Worm (Caenorhabditis elegans) whole organism, L2 larva: ENCODE data around the gene Y38C1AA.1.

Source experiments
- ama-1 ChIP-seq: fragments of 150-350 bp; optimal IDR thresholded peaks from 2 replicates; lab custom pipeline; 2018; ENCODE audit warnings: inconsistent platforms
- mbf-1 ChIP-seq: sonication (generic microtip); optimal IDR thresholded peaks from 2 replicates; lab custom pipeline; 2017; ENCODE audit warnings: missing biosample characterization, missing genetic modification characterization

DNA sequence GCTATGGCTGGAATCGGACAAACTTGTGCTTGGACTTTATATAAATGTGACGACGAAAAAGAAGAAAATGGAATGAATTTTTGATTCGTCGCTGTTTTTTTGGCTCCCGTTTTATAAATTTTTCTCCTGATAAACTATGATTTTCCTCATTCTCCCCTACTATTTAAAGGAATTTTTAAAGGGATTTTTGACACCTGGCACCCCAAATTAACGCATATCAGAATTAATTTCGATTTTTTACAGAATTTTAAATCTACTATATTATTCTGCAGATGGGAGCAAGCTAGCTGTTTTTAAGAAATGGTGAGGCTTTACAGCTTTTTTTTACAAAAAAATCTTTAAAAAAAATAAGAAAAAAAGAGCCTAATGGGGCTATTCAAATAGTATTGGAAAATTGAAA is 3.0 kb upstream of the Y38C1AA.1 start, which contains the start of gene coa-1:
- TF ChIP-seq ama-1 (lab: Kevin White, UChicago) = no peak
- no peak for TF ChIP-seq mbf-1 (tag; lab: Kevin White, UChicago)
